Fruit fly (Drosophila melanogaster) S2 (cell line): Measurements from ENCODE around the gene CG5646.

ENCODE experiments used
- CG8478 ChIP-seq: fragments of >200 bp; optimal IDR thresholded peaks from 2 replicates; lab custom pipeline; 2018
- CTCF ChIP-seq, 2 experiments: fragments of >200 bp; optimal IDR thresholded peaks; 2 replicates each; lab custom pipeline; 2018

- TF ChIP-seq CG8478 (lab: Kevin White, UChicago) (no peak), CTCF (optimal IDR thresholded peaks at IDR 0.05; lab: Kevin White, UChicago) (no peak)
Measured at dm6 chr3R:27607218-27607929, 46.3 kb upstream of the CG5646 start, which contains the start of the genes dsd and Tusp.
